Worm (Caenorhabditis elegans): Measurements from ENCODE around the gene nkb-3.

Gene nkb-3

ce11 chrX:13809773-13810172, 39.4 kb upstream of the nkb-3 start, which contains the start of gene obr-3:
TSS of gene obr-3 (minus strand) at chrX:13809873.
- no peak for TF ChIP-seq ceh-79 (tag; optimal IDR thresholded peaks at IDR 0.05)
- TF ChIP-seq aptf-3 (GFP tag; IDR thresholded peaks at IDR 0.05), result no peak
- no peak for TF ChIP-seq ceh-40 (GFP tag; IDR thresholded peaks at IDR 0.05)
- no peak for TF ChIP-seq hlh-12 (tag; optimal IDR thresholded peaks at IDR 0.05)
- no peak for TF ChIP-seq somi-1 (GFP tag; optimal IDR thresholded peaks at IDR 0.05)
- no peak for TF ChIP-seq tbp1 (GFP tag; optimal IDR thresholded peaks at IDR 0.05)
- no peak for TF ChIP-seq atf-7 (tag; optimal IDR thresholded peaks at IDR 0.05)
- no peak for TF ChIP-seq egl-18 (GFP tag; IDR thresholded peaks at IDR 0.05)
- TF ChIP-seq pha-4 (tag; optimal IDR thresholded peaks at IDR 0.05), result no peak
- TF ChIP-seq B0261.1 (tag; optimal IDR thresholded peaks at IDR 0.05), result no peak

DNA sequence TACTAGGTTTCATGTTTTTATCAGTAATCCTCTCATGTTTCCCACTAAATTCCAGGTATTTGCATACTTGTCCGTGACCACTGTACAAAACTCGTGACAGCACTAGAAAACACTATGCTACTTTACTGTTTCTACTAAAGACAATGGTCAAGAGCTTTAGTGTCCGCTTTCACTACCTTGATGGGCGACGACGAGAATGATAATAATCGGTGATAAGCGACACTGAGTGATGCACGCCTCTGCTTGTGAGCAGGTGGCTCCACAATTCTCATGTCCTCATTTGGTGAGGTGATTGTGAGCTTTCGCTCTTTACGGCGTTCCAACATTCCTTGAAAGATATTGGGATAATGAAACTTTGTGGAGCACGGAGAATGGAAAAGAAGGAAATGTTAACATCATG, 32.9 kb upstream of the nkb-3 start:
- peak; percentile 63 for TF ChIP-seq nhr-80 (tag; optimal IDR thresholded peaks at IDR 0.05)
- TF ChIP-seq cebp-1 (GFP tag; IDR thresholded peaks at IDR 0.05), result no peak
- peak; percentile 5 for TF ChIP-seq cebp-1 (tag; optimal IDR thresholded peaks at IDR 0.05)
- no peak for TF ChIP-seq F10E7.11 (tag; optimal IDR thresholded peaks at IDR 0.05)

ce11 chrX:13795879-13796278, 25.5 kb upstream of the nkb-3 start:
- TF ChIP-seq F33H1.4 (GFP tag; IDR thresholded peaks at IDR 0.05), result peak; percentile 54
- TF ChIP-seq hsf-1 (GFP tag; IDR thresholded peaks at IDR 0.05), result peak; percentile 48; the same call in 1 of the 2 replicates

DNA sequence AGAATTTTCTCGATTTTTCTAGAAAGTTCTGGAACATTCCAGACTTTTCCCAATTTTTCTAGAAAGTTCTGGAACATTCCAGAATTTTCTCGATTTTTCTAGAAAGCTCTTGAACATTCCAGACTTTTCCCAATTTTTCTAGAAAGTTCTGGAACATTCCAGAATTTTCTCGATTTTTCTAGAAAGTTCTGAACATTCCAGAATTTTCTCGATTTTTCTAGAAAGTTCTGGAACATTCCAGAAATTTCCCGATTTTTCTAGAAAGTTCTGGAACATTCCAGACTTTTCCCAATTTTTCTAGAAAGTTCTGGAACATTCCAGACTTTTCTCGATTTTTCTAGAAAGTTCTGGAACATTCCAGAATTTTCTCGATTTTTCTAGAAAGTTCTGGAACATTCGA, 25.0 kb upstream of the nkb-3 start:
- TF ChIP-seq rcor-1 (GFP tag; IDR thresholded peaks at IDR 0.05) (peak; percentile 45; the same call in 1 of the 2 replicates), dox-1 (GFP tag; IDR thresholded peaks at IDR 0.05) (peak; percentile 61), attf-6 (GFP tag; IDR thresholded peaks at IDR 0.05) (peak; percentile 69; the same call in 1 of the 2 replicates), madf-3 (GFP tag; IDR thresholded peaks at IDR 0.05) (peak; percentile 69; the same call in 1 of the 2 replicates), ceh-40 (GFP tag; IDR thresholded peaks at IDR 0.05) (0 out of 2 replicates have a peak, but pooled peaks have one; percentile 30), hsf-1 (GFP tag; IDR thresholded peaks at IDR 0.05) (peak; percentile 98)

ce11 chrX:13793525-13793924, 23.2 kb upstream of the nkb-3 start, which contains the start of gene ZK1086.2:
TSS of gene ZK1086.2 (minus strand) at chrX:13793625.
- no peak for TF ChIP-seq bed-2 (GFP tag; IDR thresholded peaks at IDR 0.05)
- TF ChIP-seq repo-1 (tag; optimal IDR thresholded peaks at IDR 0.05), result no peak
- no peak for TF ChIP-seq madf-3 (GFP tag; IDR thresholded peaks at IDR 0.05)
- no peak for TF ChIP-seq nhr-90 (tag; optimal IDR thresholded peaks at IDR 0.05)

DNA sequence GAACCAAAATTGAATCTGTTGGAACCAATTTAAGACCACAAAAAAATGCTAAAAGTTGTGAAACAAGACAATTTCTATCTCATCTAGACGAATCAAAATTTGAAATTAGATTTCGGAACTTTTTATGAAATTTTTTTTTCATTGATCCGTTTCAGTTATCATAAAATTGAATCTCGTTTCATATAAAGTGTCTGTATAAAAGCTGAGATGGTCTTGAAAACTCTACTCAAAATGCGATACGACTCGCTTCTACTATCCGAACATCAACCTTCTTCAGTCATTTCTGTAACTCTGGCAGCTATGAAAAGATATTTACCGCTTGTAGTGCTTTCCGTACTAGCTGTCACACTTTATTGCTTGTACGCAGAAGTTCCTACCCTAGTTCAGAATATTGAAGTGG, 20.2 kb upstream of the nkb-3 start, which contains the start of gene ZK1086.3:
Gene ZK1086.3, plus strand, starts transcription at position 301 of the 400 bp plus-strand sequence.
- TF ChIP-seq pha-4 (tag; optimal IDR thresholded peaks at IDR 0.05), result no peak
- no peak for TF ChIP-seq akir-1 (GFP tag; optimal IDR thresholded peaks at IDR 0.05)

- TF ChIP-seq snpc-3.4 (tag; optimal IDR thresholded peaks at IDR 0.05) (no peak), athp-1 (tag; optimal IDR thresholded peaks at IDR 0.05) (no peak), Y79H2A.3 (GFP tag; conservative IDR thresholded peaks at IDR 0.05) (no peak), him-1 (tag; optimal IDR thresholded peaks at IDR 0.05) (no peak), atf-7 (tag; optimal IDR thresholded peaks at IDR 0.05) (no peak), chd-7 (tag; optimal IDR thresholded peaks at IDR 0.05) (no peak), ceh-91 (GFP tag; IDR thresholded peaks at IDR 0.05) (no peak), mes-4 (tag; optimal IDR thresholded peaks at IDR 0.05) (no peak), unc-62 (GFP tag; optimal IDR thresholded peaks at IDR 0.05) (no peak), hmg-20 (GFP tag; IDR thresholded peaks at IDR 0.05) (no peak)
Observed at ce11 chrX:13785268-13785667, 14.9 kb upstream of the nkb-3 start, which contains the start of gene F55F3.4. TSS of gene F55F3.4 (plus strand) at chrX:13785568.

Data from whole organism, young adult.